Worm (Caenorhabditis elegans) whole organism, L4 larva: Measurements from ENCODE around the gene W04D12.1.
A peak's percentile ranks its signal among the peaks of the same experiment; 100 is the strongest.

Experiments
- F44E2.7 ChIP-seq: fragments of 200-800 bp; sonication (Bioruptor generic); IDR thresholded peaks from 2 replicates; pipeline ENCODE4 v2.1.2; 2022; ENCODE audit warnings: missing genetic modification characterization, missing compliant biosample characterization
- T20F7.1 ChIP-seq: fragments of 200-800 bp; sonication (Bioruptor generic); optimal IDR thresholded peaks from 2 replicates; lab custom pipeline; 2018; ENCODE audit warnings: mild to moderate bottlenecking, missing genetic modification characterization, missing compliant biosample characterization
- T26A8.4 ChIP-seq: fragments of 200-800 bp; sonication (Bioruptor generic); IDR thresholded peaks from 2 replicates; pipeline ENCODE4 v1.3.6; 2022; ENCODE audit warnings: missing genetic modification characterization, missing compliant biosample characterization
- Y105C5A.15 ChIP-seq: fragments of 200-800 bp; sonication (Bioruptor generic); IDR thresholded peaks from 2 replicates; pipeline ENCODE4 v1.3.6; 2022; ENCODE audit warnings: missing genetic modification characterization, missing compliant biosample characterization
- Y48G9A.11 ChIP-seq: fragments of 200-800 bp; sonication (Bioruptor generic); IDR thresholded peaks from 2 replicates; pipeline ENCODE4 v1.3.6; 2022; ENCODE audit warnings: missing genetic modification reagents, missing genetic modification characterization, missing compliant biosample characterization
- Y5F2A.4 ChIP-seq: fragments of 200-800 bp; sonication (Bioruptor generic); optimal IDR thresholded peaks from 2 replicates; lab custom pipeline; 2018; ENCODE audit warnings: mild to moderate bottlenecking, missing genetic modification characterization, missing compliant biosample characterization
- ZK337.2 ChIP-seq: fragments of 200-800 bp; sonication (Bioruptor generic); IDR thresholded peaks from 2 replicates; pipeline ENCODE4 v1.3.6; 2022; ENCODE audit warnings: missing genetic modification reagents, missing genetic modification characterization, missing compliant biosample characterization
- ZK546.5 ChIP-seq, 2 experiments: sonication (generic microtip); optimal IDR thresholded peaks; 2 replicates each; lab custom pipeline; 2017; ENCODE audit warnings: missing biosample characterization in 2 of 2, missing genetic modification characterization in 2 of 2
- aha-1 ChIP-seq: fragments of 150-350 bp; peaks from one replicate; lab custom pipeline; 2014; ENCODE audit warnings: missing biosample characterization, missing genetic modification characterization
- aly-2 ChIP-seq: sonication (generic microtip); optimal IDR thresholded peaks from 2 replicates; lab custom pipeline; 2018; ENCODE audit warnings: missing biosample characterization, missing genetic modification characterization
- arid-1 ChIP-seq: fragments of 200-800 bp; sonication (Bioruptor generic); conservative IDR thresholded peaks from 2 replicates; pipeline ENCODE4 v1.3.6; 2022; ENCODE audit warnings: missing genetic modification reagents, missing genetic modification characterization, missing compliant biosample characterization
- ces-1 ChIP-seq: fragments of 150-350 bp; sonication (generic microtip); optimal IDR thresholded peaks from 4 replicates; lab custom pipeline; 2014; ENCODE audit warnings: missing biosample characterization, missing genetic modification reagents, missing genetic modification characterization
- daf-12 ChIP-seq: fragments of 150-350 bp; optimal IDR thresholded peaks from 2 replicates; lab custom pipeline; 2014; ENCODE audit warnings: missing biosample characterization, missing genetic modification reagents, missing genetic modification characterization
- daf-19 ChIP-seq: fragments of 200-800 bp; sonication (Bioruptor generic); conservative IDR thresholded peaks from 2 replicates; pipeline ENCODE4 v1.3.6; 2022; ENCODE audit warnings: missing genetic modification characterization, missing compliant biosample characterization
- daf-8 ChIP-seq: fragments of 200-800 bp; sonication (Bioruptor generic); IDR thresholded peaks from 2 replicates; pipeline ENCODE4 v1.3.6; 2022; ENCODE audit warnings: missing genetic modification characterization, missing compliant biosample characterization
- egl-27 ChIP-seq: sonication (generic microtip); optimal IDR thresholded peaks from 3 replicates; lab custom pipeline; 2017; ENCODE audit warnings: missing biosample characterization, missing genetic modification reagents, missing genetic modification characterization
- fos-1 ChIP-seq: fragments of 150-350 bp; optimal IDR thresholded peaks from 2 replicates; lab custom pipeline; 2014; ENCODE audit warnings: missing biosample characterization, missing genetic modification characterization
- hlh-11 ChIP-seq: fragments of 200-800 bp; sonication (Bioruptor generic); optimal IDR thresholded peaks from 2 replicates; lab custom pipeline; 2018; ENCODE audit warnings: mild to moderate bottlenecking, missing genetic modification characterization, missing compliant biosample characterization
- hlh-30 ChIP-seq: sonication (generic microtip); optimal IDR thresholded peaks from 2 replicates; lab custom pipeline; 2017; ENCODE audit warnings: antibody characterized with exemption, mild to moderate bottlenecking, missing genetic modification characterization, missing compliant biosample characterization; ENCODE audit not compliant: insufficient read depth
- lim-7 ChIP-seq: fragments of 200-800 bp; sonication (Bioruptor generic); IDR thresholded peaks from 2 replicates; pipeline ENCODE4 v1.3.6; 2022; ENCODE audit warnings: missing genetic modification characterization, missing compliant biosample characterization
- lin-1 ChIP-seq: fragments of 200-800 bp; sonication (Bioruptor generic); IDR thresholded peaks from 2 replicates; pipeline ENCODE4 v1.3.6; 2022; ENCODE audit warnings: missing genetic modification reagents, missing genetic modification characterization, missing compliant biosample characterization
- lin-15B ChIP-seq: fragments of 150-350 bp; sonication (generic microtip); optimal IDR thresholded peaks from 3 replicates; lab custom pipeline; 2014; ENCODE audit warnings: missing biosample characterization, missing genetic modification characterization
- lin-29 ChIP-seq: fragments of 200-800 bp; sonication (Bioruptor generic); IDR thresholded peaks from 2 replicates; pipeline ENCODE4 v1.3.6; 2022; ENCODE audit warnings: missing genetic modification reagents, missing genetic modification characterization, missing compliant biosample characterization
- lin-39 ChIP-seq: fragments of 150-350 bp; optimal IDR thresholded peaks from 2 replicates; lab custom pipeline; 2014; ENCODE audit warnings: missing biosample characterization, missing genetic modification reagents, missing genetic modification characterization
- lir-3 ChIP-seq: sonication (generic microtip); optimal IDR thresholded peaks from 2 replicates; lab custom pipeline; 2016; ENCODE audit warnings: mild to moderate bottlenecking, missing genetic modification characterization, missing compliant biosample characterization
- lsy-2 ChIP-seq, 2 experiments: fragments of 150-350 bp in 1 of 2; sonication (generic microtip) in 1 of 2; optimal IDR thresholded peaks; 2 replicates each; lab custom pipeline; 2014 to 2017; ENCODE audit warnings: missing biosample characterization in 2 of 2, missing genetic modification characterization in 2 of 2
- madf-9 ChIP-seq: fragments of 200-800 bp; sonication (Bioruptor generic); conservative IDR thresholded peaks from 2 replicates; pipeline ENCODE4 v1.3.6; 2022; ENCODE audit warnings: missing genetic modification reagents, missing genetic modification characterization, missing compliant biosample characterization
- mes-2 ChIP-seq: sonication (generic microtip); optimal IDR thresholded peaks from 2 replicates; lab custom pipeline; 2016; ENCODE audit warnings: missing genotype, mild to moderate bottlenecking, missing genetic modification characterization, missing compliant biosample characterization; ENCODE audit not compliant: poor library complexity, severe bottlenecking
- mxl-3 ChIP-seq: fragments of 200-800 bp; sonication (Bioruptor generic); optimal IDR thresholded peaks from 2 replicates; lab custom pipeline; 2018; ENCODE audit warnings: mild to moderate bottlenecking, missing genetic modification characterization, missing compliant biosample characterization
- nhr-111 ChIP-seq: fragments of 200-800 bp; sonication (Bioruptor generic); optimal IDR thresholded peaks from 2 replicates; lab custom pipeline; 2018; ENCODE audit warnings: mild to moderate bottlenecking, missing genetic modification characterization, missing compliant biosample characterization
- nhr-41 ChIP-seq: fragments of 200-800 bp; sonication (Bioruptor generic); IDR thresholded peaks from 2 replicates; pipeline ENCODE4 v1.3.6; 2022; ENCODE audit warnings: missing genetic modification reagents, missing genetic modification characterization, missing compliant biosample characterization
- nhr-48 ChIP-seq: sonication (generic microtip); optimal IDR thresholded peaks from 2 replicates; lab custom pipeline; 2016; ENCODE audit warnings: mild to moderate bottlenecking, missing genetic modification characterization, missing compliant biosample characterization
- nhr-77 ChIP-seq: fragments of 150-350 bp; optimal IDR thresholded peaks from 2 replicates; lab custom pipeline; 2014; ENCODE audit warnings: missing biosample characterization, missing genetic modification characterization
- php-3 ChIP-seq: fragments of 200-800 bp; sonication (Bioruptor generic); IDR thresholded peaks from 2 replicates; pipeline ENCODE4 v1.3.6; 2022; ENCODE audit warnings: missing genetic modification reagents, missing genetic modification characterization, missing compliant biosample characterization
- pqm-1 ChIP-seq: sonication (generic microtip); optimal IDR thresholded peaks from 2 replicates; lab custom pipeline; 2017; ENCODE audit warnings: missing biosample characterization, missing genetic modification characterization
- sdz-12 ChIP-seq: fragments of 200-800 bp; sonication (Bioruptor generic); optimal IDR thresholded peaks from 2 replicates; lab custom pipeline; 2018; ENCODE audit warnings: mild to moderate bottlenecking, missing genetic modification characterization, missing compliant biosample characterization
- skn-1 ChIP-seq: fragments of 150-350 bp; optimal IDR thresholded peaks from 2 replicates; lab custom pipeline; 2014; ENCODE audit warnings: missing biosample characterization, missing genetic modification characterization
- snpc-1.2 ChIP-seq: fragments of 200-800 bp; sonication (Bioruptor generic); IDR thresholded peaks from 2 replicates; pipeline ENCODE4 v1.3.6; 2022; ENCODE audit warnings: missing genetic modification reagents, missing genetic modification characterization, missing compliant biosample characterization
- spr-3 ChIP-seq: fragments of 200-800 bp; sonication (Bioruptor generic); optimal IDR thresholded peaks from 2 replicates; lab custom pipeline; 2018; ENCODE audit warnings: mild to moderate bottlenecking, missing genetic modification characterization, missing compliant biosample characterization
- unc-130 ChIP-seq: sonication (generic microtip); optimal IDR thresholded peaks from 2 replicates; lab custom pipeline; 2016; ENCODE audit warnings: missing genetic modification reagents, missing genetic modification characterization, missing compliant biosample characterization
- unc-39 ChIP-seq: sonication (generic microtip); optimal IDR thresholded peaks from 2 replicates; lab custom pipeline; 2017; ENCODE audit warnings: missing biosample characterization, missing genetic modification characterization
- zag-1 ChIP-seq: fragments of 150-350 bp; optimal IDR thresholded peaks from 2 replicates; lab custom pipeline; 2014; ENCODE audit warnings: missing biosample characterization, missing genetic modification characterization
- zfp-3 ChIP-seq: fragments of 200-800 bp; sonication (Bioruptor generic); conservative IDR thresholded peaks from 2 replicates; pipeline ENCODE4 v1.3.6; 2022; ENCODE audit warnings: missing genetic modification reagents, missing genetic modification characterization, missing compliant biosample characterization
- zip-11 ChIP-seq: fragments of 200-800 bp; sonication (Bioruptor generic); IDR thresholded peaks from 2 replicates; pipeline ENCODE4 v1.3.6; 2022; ENCODE audit warnings: missing genetic modification characterization, missing compliant biosample characterization
- zip-2 ChIP-seq: fragments of 150-350 bp; optimal IDR thresholded peaks from 2 replicates; lab custom pipeline; 2014; ENCODE audit warnings: missing biosample characterization, missing genetic modification characterization

Gene W04D12.1

DNA sequence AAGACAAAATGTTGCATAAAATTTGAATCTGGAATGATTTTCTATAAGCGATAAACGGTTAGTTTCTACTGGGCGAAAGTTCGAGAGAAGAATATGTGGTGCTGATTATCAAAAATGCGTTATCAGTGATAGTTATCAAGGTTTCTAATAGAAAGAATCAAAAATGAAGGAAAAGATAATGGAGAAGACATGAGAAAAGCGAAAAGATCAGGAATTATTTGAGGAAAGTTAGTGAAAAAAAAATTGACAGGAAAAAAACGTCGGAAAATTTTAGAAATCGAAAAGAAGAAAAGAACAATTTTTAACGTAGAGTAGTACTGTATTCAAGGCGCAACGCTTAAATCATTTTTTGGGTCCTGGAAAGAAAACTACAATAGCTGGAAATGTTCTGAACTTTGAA lies 27.0 kb downstream of the W04D12.1 start, which contains the start of gene dnpp-1 (continued):
- TF ChIP-seq hlh-11 (peak; percentile 39), lin-39 (no peak), zag-1 (tag; lab: Kevin White, UChicago) (no peak), daf-12 (tag; lab: Kevin White, UChicago) (no peak), Y105C5A.15 (no peak), pqm-1 (peak; percentile 97), lir-3 (no peak), zip-2 (tag; lab: Kevin White, UChicago) (no peak), skn-1 (tag; lab: Kevin White, UChicago) (no peak), Y5F2A.4 (no peak)

DNA sequence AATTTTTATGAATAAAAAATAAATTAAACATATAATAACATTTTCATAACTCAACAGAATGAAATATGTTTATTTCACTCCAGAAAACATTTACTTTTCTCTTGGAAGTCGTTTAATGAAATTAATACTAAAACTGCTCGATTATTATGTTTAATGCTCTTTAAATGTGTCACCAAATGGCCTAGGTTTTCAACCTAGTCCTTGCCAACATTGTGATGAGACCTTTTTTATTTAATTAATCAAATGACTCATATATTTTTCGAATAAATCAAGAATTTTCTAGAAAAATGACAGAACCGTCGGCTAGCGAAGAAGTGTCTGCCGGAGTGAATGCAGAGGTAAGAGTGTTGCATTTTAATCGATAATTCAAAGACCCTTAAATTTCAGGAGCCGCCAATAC lies 27.5 kb downstream of the W04D12.1 start, which contains the start of gene rabn-5:
TSS of gene rabn-5 (plus strand) at position 284 of the 400 bp plus-strand sequence.
- peak; percentile 64 for TF ChIP-seq mes-2 (tag; lab: Kevin White, UChicago)
- TF ChIP-seq pqm-1, result no peak
- peak; percentile 40 for TF ChIP-seq hlh-30 (tag; lab: Kevin White, UChicago)
- no peak for TF ChIP-seq ces-1 (GFP tag; lab: Kevin White, UChicago)
- TF ChIP-seq T20F7.1 (GFP tag; lab: Kevin White, UChicago), result no peak
- no peak for TF ChIP-seq madf-9 (GFP tag; lab: Robert Waterston, UW)
- TF ChIP-seq egl-27 (tag; lab: Kevin White, UChicago), result no peak
- TF ChIP-seq daf-8 (GFP tag; lab: Robert Waterston, UW), result no peak

DNA sequence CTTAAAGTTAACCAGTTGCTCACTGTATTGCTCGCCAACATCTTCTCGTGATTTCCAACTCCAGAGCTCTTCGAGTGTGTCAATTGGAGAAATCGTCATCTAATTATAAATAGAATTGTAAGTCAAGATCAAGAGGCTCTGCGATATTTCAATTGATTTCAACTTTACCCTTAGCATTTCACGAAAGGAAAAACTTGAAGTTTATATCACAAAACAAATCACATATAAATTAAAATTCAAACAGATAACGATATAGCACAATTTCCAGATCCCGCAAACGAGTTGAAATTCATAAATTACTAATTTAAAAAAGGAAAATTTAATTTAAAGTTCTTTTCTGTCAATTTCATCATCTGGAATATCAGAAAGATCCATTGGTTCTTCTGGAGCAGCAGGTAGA lies 31.7 kb downstream of the W04D12.1 start, which contains the start of gene eng-1:
TSS of gene eng-1 (minus strand) at position 101 of the 400 bp plus-strand sequence.
- TF ChIP-seq aha-1 (tag; lab: Kevin White, UChicago), result peak; percentile 58
- no peak for TF ChIP-seq sdz-12 (GFP tag; lab: Kevin White, UChicago)
- TF ChIP-seq, all 104 proteins: peak for 1

DNA sequence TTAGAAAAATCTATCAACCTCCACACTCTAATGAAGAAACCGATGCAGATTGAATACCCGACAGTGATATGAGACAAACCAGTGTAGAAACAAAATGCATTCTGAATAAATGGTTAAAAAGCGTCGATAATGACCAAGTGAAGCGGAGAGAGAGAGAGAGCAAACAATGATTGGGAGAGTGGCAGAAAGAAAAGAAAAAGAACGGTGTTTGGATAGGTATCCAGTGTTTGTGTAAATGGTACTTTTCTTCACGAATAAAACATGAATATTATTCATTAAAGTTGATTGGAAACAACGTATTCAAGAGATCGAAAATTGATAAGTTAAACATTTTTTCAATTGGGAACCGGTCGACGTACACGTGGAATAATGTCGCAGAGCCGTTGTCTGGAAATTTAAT lies 32.7 kb downstream of the W04D12.1 start, which contains the start of gene F01F1.15:
TSS of gene F01F1.15 (minus strand) at position 101 of the 400 bp plus-strand sequence.
- TF ChIP-seq nhr-41 (no peak), lin-1 (GFP tag; lab: Robert Waterston, UW) (no peak), pqm-1 (no peak), zip-11 (GFP tag; lab: Robert Waterston, UW) (no peak), ZK337.2 (GFP tag; lab: Robert Waterston, UW) (no peak), T20F7.1 (GFP tag; lab: Kevin White, UChicago) (no peak), lsy-2 (tag; optimal IDR thresholded peaks at IDR 0.05; lab: Kevin White, UChicago) (no peak), mxl-3 (GFP tag; lab: Kevin White, UChicago) (no peak), ZK546.5 (tag; optimal IDR thresholded peaks at IDR 0.05; lab: Kevin White, UChicago) (no peak), sdz-12 (GFP tag; lab: Kevin White, UChicago) (no peak), F44E2.7 (GFP tag; lab: Robert Waterston, UW) (no peak), unc-39 (no peak), unc-130 (GFP tag; lab: Kevin White, UChicago) (no peak), T26A8.4 (GFP tag; lab: Robert Waterston, UW) (no peak), lin-15B (tag; lab: Kevin White, UChicago) (no peak), lin-29 (GFP tag; lab: Robert Waterston, UW) (no peak), nhr-77 (no peak), daf-8 (GFP tag; lab: Robert Waterston, UW) (no peak)

DNA sequence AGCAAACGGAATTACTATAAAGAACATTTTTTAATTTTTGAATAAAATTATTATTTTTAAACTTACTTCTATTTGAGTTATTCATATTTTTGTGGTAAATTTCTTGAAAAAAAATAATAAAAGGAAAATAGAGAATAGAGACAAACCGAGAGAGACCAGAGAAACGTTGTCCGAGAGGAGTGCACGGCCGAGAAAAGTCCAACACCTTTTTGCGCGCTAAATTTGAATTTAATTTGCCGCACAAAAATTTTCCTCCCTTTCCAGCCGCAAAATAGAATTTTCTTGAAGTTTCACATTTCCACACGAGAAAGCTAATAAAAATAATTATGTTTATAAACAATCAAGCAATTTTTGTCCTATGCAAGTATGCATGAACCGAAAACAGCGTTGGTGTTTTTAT lies 35.0 kb downstream of the W04D12.1 start, which contains the start of the genes F01F1.11 and F01F1.3:
TSS of gene F01F1.11 (minus strand) at position 118 of the 400 bp plus-strand sequence.
TSS of gene F01F1.3 (plus strand) at position 179 of the 400 bp plus-strand sequence.
- TF ChIP-seq Y5F2A.4, result no peak
- TF ChIP-seq skn-1 (tag; lab: Kevin White, UChicago), result no peak
- no peak for TF ChIP-seq fos-1 (tag; lab: Kevin White, UChicago)
- TF ChIP-seq daf-19 (GFP tag; lab: Robert Waterston, UW), result no peak
- TF ChIP-seq aly-2 (tag; lab: Kevin White, UChicago), result no peak
- no peak; the same call in 1 of the 2 replicates for TF ChIP-seq zfp-3
- no peak for TF ChIP-seq nhr-111 (GFP tag; lab: Kevin White, UChicago)
- TF ChIP-seq Y48G9A.11 (GFP tag; lab: Robert Waterston, UW), result peak; percentile 72
- no peak for TF ChIP-seq php-3 (GFP tag; lab: Robert Waterston, UW)
- no peak for TF ChIP-seq snpc-1.2 (GFP tag; lab: Robert Waterston, UW)
- TF ChIP-seq spr-3 (GFP tag; lab: Kevin White, UChicago), result no peak
- TF ChIP-seq lir-3, result no peak
- peak; percentile 90 for TF ChIP-seq ZK337.2 (GFP tag; lab: Robert Waterston, UW)
- no peak for TF ChIP-seq lim-7 (GFP tag; lab: Robert Waterston, UW)
- TF ChIP-seq madf-9 (GFP tag; lab: Robert Waterston, UW), result peak; percentile 76
- TF ChIP-seq arid-1, result no peak
- TF ChIP-seq nhr-48, result peak; percentile 9
